Worm (Caenorhabditis elegans) whole organism, young adult: ENCODE measurements around the gene srg-69.

Experiments
- K11D2.4 ChIP-seq: fragments of 200-800 bp; sonication (Bioruptor generic); IDR thresholded peaks from 2 replicates; pipeline ENCODE4 v1.3.6; 2022; ENCODE audit warnings: missing genetic modification reagents, missing genetic modification characterization, missing compliant biosample characterization
- K12H6.12 ChIP-seq: fragments of 200-800 bp; sonication (Bioruptor generic); optimal IDR thresholded peaks from 2 replicates; lab custom pipeline; 2018; ENCODE audit warnings: mild to moderate bottlenecking, missing genetic modification characterization, missing compliant biosample characterization
- dox-1 ChIP-seq: fragments of 200-800 bp; sonication (Bioruptor generic); IDR thresholded peaks from 2 replicates; pipeline ENCODE4 v1.3.6; 2022; ENCODE audit warnings: missing genetic modification reagents, missing genetic modification characterization, missing compliant biosample characterization
- egl-44 ChIP-seq: fragments of 200-800 bp; sonication (Bioruptor generic); IDR thresholded peaks from 2 replicates; pipeline ENCODE4 v1.3.6; 2022; ENCODE audit warnings: missing genetic modification reagents, missing genetic modification characterization, missing compliant biosample characterization
- him-1 ChIP-seq: sonication (generic microtip); optimal IDR thresholded peaks from 2 replicates; lab custom pipeline; 2016; ENCODE audit warnings: missing genotype, missing genetic modification reagents, missing genetic modification characterization, missing compliant biosample characterization
- let-607 ChIP-seq, 2 experiments: fragments of 200-800 bp in 1 of 2; sonication (Bioruptor generic) in 1 of 2; sonication (generic microtip) in 1 of 2; optimal IDR thresholded peaks; 2 replicates each; lab custom pipeline; 2016 to 2018; ENCODE audit warnings: mild to moderate bottlenecking in 2 of 2, missing compliant biosample characterization in 2 of 2, missing genetic modification characterization in 2 of 2, moderate library complexity in 2 of 2, missing genotype in 1 of 2
- rec-8 ChIP-seq, 2 experiments: sonication (generic microtip); optimal IDR thresholded peaks; 2 replicates each; lab custom pipeline; 2016; ENCODE audit warnings: mild to moderate bottlenecking in 2 of 2, missing genetic modification characterization in 2 of 2, missing genetic modification reagents in 2 of 2, missing genotype in 2 of 2, missing biosample characterization in 1 of 2, missing compliant biosample characterization in 1 of 2, moderate library complexity in 1 of 2
- sea-2 ChIP-seq: fragments of 200-800 bp; sonication (Bioruptor generic); IDR thresholded peaks from 2 replicates; pipeline ENCODE4 v1.3.6; 2022; ENCODE audit warnings: missing genetic modification characterization, missing compliant biosample characterization
- snpc-1.1 ChIP-seq: sonication (generic microtip); optimal IDR thresholded peaks from 2 replicates; lab custom pipeline; 2017; ENCODE audit warnings: missing genetic modification characterization, mild to moderate bottlenecking, missing compliant biosample characterization, antibody characterized with exemption, moderate library complexity, missing genotype, missing genetic modification reagents; ENCODE audit not compliant: insufficient read depth
- snpc-4 ChIP-seq, 5 experiments: fragments of 150-350 bp in 1 of 5; sonication (generic microtip) in 4 of 5; optimal IDR thresholded peaks; 2 replicates each; lab custom pipeline; 2014 to 2018; ENCODE audit warnings: missing genetic modification characterization in 5 of 5, missing biosample characterization in 3 of 5, antibody characterized with exemption in 2 of 5, mild to moderate bottlenecking in 2 of 5, missing compliant biosample characterization in 2 of 5, missing genotype in 2 of 5, moderate library complexity in 2 of 5, missing genetic modification reagents in 1 of 5
- ztf-26 ChIP-seq: sonication (generic microtip); optimal IDR thresholded peaks from 2 replicates; lab custom pipeline; 2017; ENCODE audit warnings: missing genetic modification characterization, missing compliant biosample characterization

ce11 chrII:5379614-5380077 is 24.2 kb downstream of the srg-69 start, which contains the start of gene pkc-3:
- TF ChIP-seq sea-2 (no peak), K11D2.4 (GFP tag; lab: Robert Waterston, UW) (no peak), dox-1 (GFP tag; lab: Robert Waterston, UW) (peak; percentile 91), snpc-4 (GFP tag; optimal IDR thresholded peaks at IDR 0.05; lab: Kevin White, UChicago) (no peak), snpc-4 (tag; optimal IDR thresholded peaks at IDR 0.05; lab: Kevin White, UChicago) (peak; percentile 13 to 64 (median 54)), ztf-26 (tag; lab: Kevin White, UChicago) (peak; percentile 51), him-1 (no peak), let-607 (tag; optimal IDR thresholded peaks at IDR 0.05; lab: Kevin White, UChicago) (peak; percentile 50 to 78), rec-8 (tag; optimal IDR thresholded peaks at IDR 0.05; lab: Kevin White, UChicago) (no peak), snpc-1.1 (tag; lab: Kevin White, UChicago) (no peak), K12H6.12 (peak; percentile 40), egl-44 (GFP tag; lab: Robert Waterston, UW) (peak; percentile 30; the same call in 1 of the 2 replicates)
